Fruit fly (Drosophila melanogaster) whole organism, embryonic: ENCODE data around the gene meigo.

ENCODE experiments used
- CG11560 ChIP-seq: fragments of 200-800 bp; sonication (Bioruptor generic); IDR thresholded peaks from 3 replicates; pipeline ENCODE4 v1.3.6; 2022; ENCODE audit warnings: missing biosample characterization, missing genetic modification characterization
- CG12104 ChIP-seq: fragments of 200-800 bp; sonication (Bioruptor generic); optimal IDR thresholded peaks from 3 replicates; lab custom pipeline; 2016; ENCODE audit warnings: missing biosample characterization, missing genetic modification characterization
- CG12744 ChIP-seq: fragments of 200-800 bp; sonication (Bioruptor generic); optimal IDR thresholded peaks from 2 replicates; lab custom pipeline; 2016; ENCODE audit warnings: missing biosample characterization, missing genetic modification characterization
- CG15073 ChIP-seq: fragments of 200-800 bp; sonication (Bioruptor generic); optimal IDR thresholded peaks from 2 replicates; lab custom pipeline; 2016; ENCODE audit warnings: missing biosample characterization, missing genetic modification characterization
- CG15269 ChIP-seq: fragments of 200-800 bp; sonication (Bioruptor generic); optimal IDR thresholded peaks from 2 replicates; lab custom pipeline; 2018; ENCODE audit warnings: missing biosample characterization, mild to moderate bottlenecking, missing genetic modification characterization, moderate library complexity
- CG17361 ChIP-seq: fragments of 200-800 bp; sonication (Bioruptor generic); IDR thresholded peaks from 3 replicates; pipeline ENCODE4 v1.3.6; 2022; ENCODE audit warnings: missing biosample characterization, missing genetic modification characterization
- CG2199 ChIP-seq: fragments of 200-800 bp; sonication (Bioruptor generic); IDR thresholded peaks from 3 replicates; pipeline ENCODE4 v1.3.6; 2022; ENCODE audit warnings: missing biosample characterization, missing genetic modification characterization
- CG31388 ChIP-seq: fragments of 200-800 bp; sonication (Bioruptor generic); optimal IDR thresholded peaks from 2 replicates; lab custom pipeline; 2016; ENCODE audit warnings: missing biosample characterization, missing genetic modification characterization
- CG32532 ChIP-seq: fragments of 200-800 bp; sonication (Bioruptor generic); IDR thresholded peaks from 2 replicates; pipeline ENCODE4 v1.3.6; 2022; ENCODE audit warnings: missing biosample characterization, missing genetic modification characterization
- CG3726 ChIP-seq: fragments of 200-800 bp; sonication (Bioruptor generic); IDR thresholded peaks from 3 replicates; pipeline ENCODE4, ENCODE4 v1.3.6; 2022; ENCODE audit warnings: missing biosample characterization, missing genetic modification characterization
- CG4854 ChIP-seq: fragments of 200-800 bp; sonication (Bioruptor generic); optimal IDR thresholded peaks from 2 replicates; lab custom pipeline; 2016; ENCODE audit warnings: missing biosample characterization, missing genetic modification characterization, inconsistent platforms
- CG6765 ChIP-seq: fragments of 200-800 bp; sonication (Bioruptor generic); optimal IDR thresholded peaks from 3 replicates; lab custom pipeline; 2017; ENCODE audit warnings: missing biosample characterization, mild to moderate bottlenecking, missing genetic modification characterization
- CG7987 ChIP-seq: fragments of 200-800 bp; sonication (Bioruptor generic); optimal IDR thresholded peaks from 2 replicates; lab custom pipeline; 2018; ENCODE audit warnings: missing biosample characterization, mild to moderate bottlenecking, missing genetic modification characterization, moderate library complexity
- CG8281 ChIP-seq: fragments of 200-800 bp; sonication (Bioruptor generic); optimal IDR thresholded peaks from 2 replicates; lab custom pipeline; 2018; ENCODE audit warnings: missing biosample characterization, mild to moderate bottlenecking, missing genetic modification characterization, moderate library complexity
- CG9727 ChIP-seq: fragments of 200-800 bp; sonication (Bioruptor generic); optimal IDR thresholded peaks from 3 replicates; lab custom pipeline; 2017; ENCODE audit warnings: missing biosample characterization, mild to moderate bottlenecking, missing genetic modification characterization
- CoRest ChIP-seq: fragments of 200-800 bp; sonication (Bioruptor generic); optimal IDR thresholded peaks from 3 replicates; lab custom pipeline; 2018; ENCODE audit warnings: missing biosample characterization, mild to moderate bottlenecking, missing genetic modification characterization, moderate library complexity
- Dek ChIP-seq: fragments of 200-800 bp; sonication (Bioruptor generic); optimal IDR thresholded peaks from 3 replicates; lab custom pipeline; 2019; ENCODE audit warnings: missing biosample characterization, mild to moderate bottlenecking, missing genetic modification characterization, moderate library complexity
- Dfd ChIP-seq, 2 experiments: fragments of >200 bp; optimal IDR thresholded peaks; 2 replicates each; lab custom pipeline; 2017; ENCODE audit warnings: missing biosample characterization in 2 of 2, missing genetic modification characterization in 2 of 2
- NK7.1 ChIP-seq: fragments of 200-800 bp; sonication (Bioruptor generic); optimal IDR thresholded peaks from 3 replicates; lab custom pipeline; 2016; ENCODE audit warnings: missing biosample characterization, missing genetic modification characterization
- Nf-YC ChIP-seq: fragments of 200-800 bp; optimal IDR thresholded peaks from 3 replicates; lab custom pipeline; 2019; ENCODE audit warnings: missing biosample characterization, mild to moderate bottlenecking, missing genetic modification characterization, moderate library complexity
- NfI ChIP-seq: fragments of 200-800 bp; sonication (Bioruptor generic); optimal IDR thresholded peaks from 3 replicates; lab custom pipeline; 2018; ENCODE audit warnings: missing biosample characterization, mild to moderate bottlenecking, missing genetic modification characterization, moderate library complexity
- Opbp ChIP-seq: fragments of 200-800 bp; sonication (Bioruptor generic); IDR thresholded peaks from 3 replicates; pipeline ENCODE4 v1.3.6; 2022; ENCODE audit warnings: missing biosample characterization, missing genetic modification characterization; ENCODE audit not compliant: partially characterized antibody
- Rfx ChIP-seq: fragments of 200-800 bp; sonication (Bioruptor generic); IDR thresholded peaks from 2 replicates; pipeline ENCODE4 v1.3.6; 2022; ENCODE audit warnings: missing biosample characterization, missing genetic modification characterization
- Usf ChIP-seq: fragments of 200-800 bp; sonication (Bioruptor generic); optimal IDR thresholded peaks from 2 replicates; lab custom pipeline; 2017; ENCODE audit warnings: missing genotype, missing biosample characterization, missing genetic modification characterization
- bbx ChIP-seq: fragments of 200-800 bp; sonication (Bioruptor generic); IDR thresholded peaks from 2 replicates; pipeline ENCODE4 v1.3.6; 2022; ENCODE audit warnings: missing biosample characterization, missing genetic modification characterization; ENCODE audit not compliant: partially characterized antibody
- cas ChIP-seq: fragments of 200-800 bp; sonication (Bioruptor generic); IDR thresholded peaks from 2 replicates; pipeline ENCODE4 v1.3.6; 2022; ENCODE audit warnings: missing biosample characterization, missing genetic modification characterization
- caup ChIP-seq: fragments of 200-800 bp; sonication (Bioruptor generic); optimal IDR thresholded peaks from 3 replicates; lab custom pipeline; 2017; ENCODE audit warnings: missing biosample characterization, mild to moderate bottlenecking, missing genetic modification characterization, moderate library complexity; ENCODE audit not compliant: severe bottlenecking
- corto ChIP-seq: fragments of 200-800 bp; sonication (Bioruptor generic); optimal IDR thresholded peaks from 2 replicates; lab custom pipeline; 2016; ENCODE audit warnings: missing biosample characterization, mild to moderate bottlenecking, missing genetic modification characterization, moderate library complexity
- da ChIP-seq: fragments of 200-800 bp; sonication (Bioruptor generic); optimal IDR thresholded peaks from 2 replicates; lab custom pipeline; 2016; ENCODE audit warnings: missing biosample characterization, missing genetic modification characterization
- dan ChIP-seq: fragments of 200-800 bp; sonication (Bioruptor generic); IDR thresholded peaks from 2 replicates; pipeline ENCODE4 v1.3.6; 2022; ENCODE audit warnings: missing biosample characterization, missing genetic modification characterization
- dmrt11E ChIP-seq: fragments of 200-800 bp; sonication (Bioruptor generic); optimal IDR thresholded peaks from 3 replicates; lab custom pipeline; 2018; ENCODE audit warnings: missing biosample characterization, mild to moderate bottlenecking, missing genetic modification characterization, moderate library complexity
- h ChIP-seq: fragments of >200 bp; optimal IDR thresholded peaks from 2 replicates; lab custom pipeline; 2017
- inv ChIP-seq: fragments of 200-800 bp; sonication (Bioruptor generic); IDR thresholded peaks from 2 replicates; pipeline ENCODE4 v1.3.6; 2022; ENCODE audit warnings: missing biosample characterization, missing genetic modification characterization; ENCODE audit not compliant: partially characterized antibody
- jing ChIP-seq: fragments of 200-800 bp; sonication (Bioruptor generic); optimal IDR thresholded peaks from 2 replicates; lab custom pipeline; 2018; ENCODE audit warnings: missing biosample characterization, mild to moderate bottlenecking, missing genetic modification characterization
- kah ChIP-seq: fragments of 200-800 bp; sonication (Bioruptor generic); optimal IDR thresholded peaks from 2 replicates; lab custom pipeline; 2018; ENCODE audit warnings: missing biosample characterization, mild to moderate bottlenecking, missing genetic modification characterization
- lilli ChIP-seq: fragments of 200-800 bp; sonication (Bioruptor generic); optimal IDR thresholded peaks from 3 replicates; lab custom pipeline; 2016; ENCODE audit warnings: missing biosample characterization, missing genetic modification characterization
- nerfin-2 ChIP-seq: fragments of 200-800 bp; sonication (Bioruptor generic); IDR thresholded peaks from 2 replicates; pipeline ENCODE4 v1.3.6; 2022; ENCODE audit warnings: missing biosample characterization, missing genetic modification characterization; ENCODE audit not compliant: partially characterized antibody
- peb ChIP-seq: fragments of 200-800 bp; sonication (Bioruptor generic); IDR thresholded peaks from 2 replicates; pipeline ENCODE4 v1.3.6; 2022; ENCODE audit warnings: missing biosample characterization, missing genetic modification characterization
- schlank ChIP-seq: fragments of 200-800 bp; sonication (Bioruptor generic); optimal IDR thresholded peaks from 2 replicates; lab custom pipeline; 2018; ENCODE audit warnings: missing biosample characterization, mild to moderate bottlenecking, missing genetic modification characterization
- seq ChIP-seq: fragments of 200-800 bp; sonication (Bioruptor generic); IDR thresholded peaks from 2 replicates; pipeline ENCODE4 v1.3.6; 2022; ENCODE audit warnings: missing biosample characterization, missing genetic modification characterization
- sisA ChIP-seq: fragments of 200-800 bp; sonication (Bioruptor generic); IDR thresholded peaks from 2 replicates; pipeline ENCODE4 v1.3.6; 2022; ENCODE audit warnings: missing biosample characterization, missing genetic modification characterization
- slp2 ChIP-seq: fragments of 200-800 bp; sonication (Bioruptor generic); optimal IDR thresholded peaks from 2 replicates; lab custom pipeline; 2016; ENCODE audit warnings: missing biosample characterization, missing genetic modification characterization
- so ChIP-seq: fragments of 200-800 bp; sonication (Bioruptor generic); IDR thresholded peaks from 3 replicates; pipeline ENCODE4 v1.3.6; 2022; ENCODE audit warnings: missing biosample characterization, missing genetic modification characterization
- sob ChIP-seq: fragments of 200-800 bp; sonication (Bioruptor generic); IDR thresholded peaks from 2 replicates; pipeline ENCODE4 v1.3.6; 2022; ENCODE audit warnings: missing biosample characterization, missing genetic modification characterization
- sqz ChIP-seq: fragments of 200-800 bp; sonication (Bioruptor generic); optimal IDR thresholded peaks from 3 replicates; lab custom pipeline; 2018; ENCODE audit warnings: missing biosample characterization, mild to moderate bottlenecking, missing genetic modification characterization
- stc ChIP-seq: fragments of 200-800 bp; sonication (Bioruptor generic); IDR thresholded peaks from 2 replicates; pipeline ENCODE4 v1.3.6; 2022; ENCODE audit warnings: missing biosample characterization, missing genetic modification characterization
- sug ChIP-seq: fragments of 200-800 bp; optimal IDR thresholded peaks from 2 replicates; lab custom pipeline; 2019; ENCODE audit warnings: missing biosample characterization, mild to moderate bottlenecking, missing genetic modification characterization, moderate library complexity
- tin ChIP-seq: fragments of 200-800 bp; sonication (Bioruptor generic); optimal IDR thresholded peaks from 3 replicates; lab custom pipeline; 2016; ENCODE audit warnings: missing biosample characterization, missing genetic modification characterization
- twi ChIP-seq: fragments of 200-800 bp; optimal IDR thresholded peaks from 2 replicates; lab custom pipeline; 2019; ENCODE audit warnings: missing biosample characterization, mild to moderate bottlenecking, missing genetic modification characterization, moderate library complexity
- wor ChIP-seq: fragments of 200-800 bp; sonication (Bioruptor generic); IDR thresholded peaks from 2 replicates; pipeline ENCODE4 v1.3.6; 2022; ENCODE audit warnings: missing biosample characterization, missing genetic modification characterization

Gene meigo

dm6 chr3R:21101453-21102214 lies 36.4 kb upstream of the meigo start, which contains the start of the genes CG7044 and Tbc1d22 (continued):
- TF ChIP-seq so (no peak), CG8281 (tag; lab: Kevin White, UChicago) (no peak), nerfin-2 (GFP tag; lab: Robert Waterston, UW) (no peak), h (lab: Kevin White, UChicago) (no peak), CG3726 (GFP tag; lab: Robert Waterston, UW) (no peak), CoRest (tag; lab: Kevin White, UChicago) (peak; percentile 82), wor (GFP tag; lab: Robert Waterston, UW) (peak; percentile 14; the same call in 1 of the 2 replicates), cas (GFP tag; lab: Robert Waterston, UW) (no peak), CG9727 (peak; percentile 64), CG12744 (GFP tag; lab: Kevin White, UChicago) (peak; percentile 29), peb (no peak), CG15269 (tag; lab: Kevin White, UChicago) (no peak), schlank (tag; lab: Kevin White, UChicago) (no peak), bbx (no peak; the same call in 1 of the 2 replicates), da (no peak), CG12104 (GFP tag; lab: Kevin White, UChicago) (peak; percentile 40), slp2 (GFP tag; lab: Kevin White, UChicago) (peak; percentile 46), CG11560 (tag; lab: Robert Waterston, UW) (no peak), CG2199 (GFP tag; lab: Robert Waterston, UW) (0 out of 3 replicates have a peak, but pooled peaks have one; percentile 34), CG32532 (peak; percentile 38), Nf-YC (tag; lab: Kevin White, UChicago) (peak; percentile 54), Rfx (GFP tag; lab: Robert Waterston, UW) (peak; percentile 44; the same call in 1 of the 2 replicates), Opbp (GFP tag; lab: Robert Waterston, UW) (peak; percentile 9; the same call in 1 of the 3 replicates), NK7.1 (GFP tag; lab: Kevin White, UChicago) (peak; percentile 3), jing (GFP tag; lab: Kevin White, UChicago) (no peak), CG7987 (GFP tag; lab: Kevin White, UChicago) (no peak), sqz (GFP tag; lab: Kevin White, UChicago) (no peak), tin (GFP tag; lab: Kevin White, UChicago) (peak; percentile 51), sug (tag; lab: Kevin White, UChicago) (peak; percentile 43), inv (peak; percentile 38; the same call in 1 of the 2 replicates), CG4854 (GFP tag; lab: Kevin White, UChicago) (no peak), Dek (tag; lab: Kevin White, UChicago) (peak; percentile 60), sisA (GFP tag; lab: Robert Waterston, UW) (peak; percentile 54; the same call in 1 of the 2 replicates), stc (GFP tag; lab: Robert Waterston, UW) (no peak), kah (GFP tag; lab: Kevin White, UChicago) (peak; percentile 88), corto (GFP tag; lab: Kevin White, UChicago) (no peak), CG17361 (GFP tag; lab: Robert Waterston, UW) (peak; percentile 90), NfI (GFP tag; lab: Kevin White, UChicago) (peak; percentile 32), Usf (GFP tag; lab: Kevin White, UChicago) (peak; percentile 45), CG15073 (GFP tag; lab: Kevin White, UChicago) (no peak), seq (GFP tag; lab: Robert Waterston, UW) (no peak), Dfd (GFP tag; optimal IDR thresholded peaks at IDR 0.05; lab: Kevin White, UChicago) (no peak), sob (GFP tag; lab: Robert Waterston, UW) (no peak), dan (no peak), CG31388 (no peak), twi (tag; lab: Kevin White, UChicago) (peak; percentile 22), caup (GFP tag; lab: Kevin White, UChicago) (no peak), dmrt11E (tag; lab: Kevin White, UChicago) (peak; percentile 62), CG6765 (GFP tag; lab: Kevin White, UChicago) (no peak), lilli (peak; percentile 68)
